1 fruit fly cellular context compared by ENCODE assay signal in genomic region chrX:20524754-20525236, dm6.
TF ChIP-seq lines count a peak whose summit lies in the region.

TSS of gene Tak1 (minus strand) at chrX:20524928.

TF ChIP-seq in whole organism, embryonic, 481 proteins besides CTCF, POLR2A, EP300 and RAD21 (continued from another document):
- TF ChIP-seq sd (tag; optimal IDR thresholded peaks at IDR 0.05; lab: Kevin White, UChicago) (peak; percentile 68), schlank (tag; optimal IDR thresholded peaks at IDR 0.05; lab: Kevin White, UChicago) (no peak), peb (GFP tag; IDR thresholded peaks at IDR 0.05; lab: Robert Waterston, UW) (no peak), Aef1 (GFP tag; IDR thresholded peaks at IDR 0.05; lab: Robert Waterston, UW) (peak; percentile 73), Atf3 (GFP tag; optimal IDR thresholded peaks at IDR 0.05; lab: Kevin White, UChicago) (peak; percentile 23), CG33557 (GFP tag; optimal IDR thresholded peaks at IDR 0.05; lab: Kevin White, UChicago) (no peak), sob (GFP tag; IDR thresholded peaks at IDR 0.05; lab: Robert Waterston, UW) (peak; percentile 47; the same call in 1 of the 2 replicates), ham (GFP tag; IDR thresholded peaks at IDR 0.05; lab: Robert Waterston, UW) (no peak), CG14667 (GFP tag; IDR thresholded peaks at IDR 0.05; lab: Robert Waterston, UW) (peak; percentile 10; the same call in 1 of the 2 replicates), unpg (GFP tag; optimal IDR thresholded peaks at IDR 0.05; lab: Kevin White, UChicago) (peak; percentile 53), ind (GFP tag; optimal IDR thresholded peaks at IDR 0.05; lab: Kevin White, UChicago) (peak; percentile 42), CG14441 (GFP tag; IDR thresholded peaks at IDR 0.05; lab: Robert Waterston, UW) (peak; percentile 60; the same call in 1 of the 2 replicates), CG10431 (GFP tag; optimal IDR thresholded peaks at IDR 0.05; lab: Kevin White, UChicago) (no peak), CG2678 (tag; optimal IDR thresholded peaks at IDR 0.05; lab: Kevin White, UChicago) (peak; percentile 34), CG10979 (tag; optimal IDR thresholded peaks at IDR 0.05; lab: Kevin White, UChicago) (peak; percentile 32), CG9797 (GFP tag; optimal IDR thresholded peaks at IDR 0.05; lab: Kevin White, UChicago) (peak; percentile 19), chinmo (GFP tag; IDR thresholded peaks at IDR 0.05; lab: Robert Waterston, UW; ENCODE audit: partially characterized antibody) (0 out of 4 replicates have a peak, but pooled peaks have one; percentile 47), sug (tag; optimal IDR thresholded peaks at IDR 0.05; lab: Kevin White, UChicago) (peak; percentile 60), CG15073 (GFP tag; optimal IDR thresholded peaks at IDR 0.05; lab: Kevin White, UChicago) (no peak), fd64A (GFP tag; optimal IDR thresholded peaks at IDR 0.05; lab: Kevin White, UChicago) (no peak), Opbp (GFP tag; IDR thresholded peaks at IDR 0.05; lab: Robert Waterston, UW; ENCODE audit: partially characterized antibody) (peak; percentile 64; the same call in 2 of the 3 replicates), CG17829 (tag; optimal IDR thresholded peaks at IDR 0.05; lab: Kevin White, UChicago) (peak; percentile 60), eve (GFP tag; optimal IDR thresholded peaks at IDR 0.05; lab: Kevin White, UChicago) (no peak), CG7556 (GFP tag; optimal IDR thresholded peaks at IDR 0.05; lab: Kevin White, UChicago) (no peak), CG1792 (GFP tag; optimal IDR thresholded peaks at IDR 0.05; lab: Kevin White, UChicago) (peak; percentile 43), Hmr (GFP tag; optimal IDR thresholded peaks at IDR 0.05; lab: Kevin White, UChicago) (peak; percentile 38), knrl (GFP tag; IDR thresholded peaks at IDR 0.05; lab: Robert Waterston, UW; ENCODE audit: partially characterized antibody) (peak; percentile 65)
